Fruit fly (Drosophila melanogaster) whole organism, adult: ENCODE measurements around the gene CG32625.
A peak's percentile ranks its signal among the peaks of the same experiment; 100 is the strongest.

Experiments used
- CG11617 ChIP-seq: fragments of 200-800 bp; sonication (Bioruptor generic); optimal IDR thresholded peaks from 2 replicates; lab custom pipeline; 2017; ENCODE audit warnings: mild to moderate bottlenecking, missing biosample characterization, missing genetic modification reagents, missing genetic modification characterization
- CG12768 ChIP-seq: fragments of 200-800 bp; sonication (Bioruptor generic); optimal IDR thresholded peaks from 2 replicates; lab custom pipeline; 2017; ENCODE audit warnings: missing biosample characterization, missing genetic modification characterization, mild to moderate bottlenecking, moderate library complexity, missing genetic modification reagents
- CG7101 ChIP-seq: fragments of 200-800 bp; sonication (Bioruptor generic); optimal IDR thresholded peaks from 2 replicates; lab custom pipeline; 2018; ENCODE audit warnings: missing biosample characterization, mild to moderate bottlenecking, missing genetic modification characterization, moderate library complexity
- Crg-1 ChIP-seq: fragments of 200-800 bp; sonication (Bioruptor generic); optimal IDR thresholded peaks from 2 replicates; lab custom pipeline; 2016; ENCODE audit warnings: missing biosample characterization, missing genetic modification characterization
- bab1 ChIP-seq: fragments of 200-800 bp; sonication (Bioruptor generic); optimal IDR thresholded peaks from 3 replicates; lab custom pipeline; 2019; ENCODE audit warnings: missing biosample characterization, mild to moderate bottlenecking, missing genetic modification characterization, moderate library complexity
- cnc ChIP-seq, 2 experiments: fragments of >200 bp; optimal IDR thresholded peaks; 2 replicates each; lab custom pipeline; 2017
- tj ChIP-seq: fragments of 200-800 bp; sonication (Bioruptor generic); optimal IDR thresholded peaks from 3 replicates; lab custom pipeline; 2017; ENCODE audit warnings: missing biosample characterization, mild to moderate bottlenecking, missing genetic modification characterization, moderate library complexity

- TF ChIP-seq cnc (optimal IDR thresholded peaks at IDR 0.05; lab: Kevin White, UChicago) (no peak), CG11617 (GFP tag; lab: Kevin White, UChicago) (peak; percentile 17), CG7101 (tag; lab: Kevin White, UChicago) (no peak), Crg-1 (peak; percentile 52), bab1 (GFP tag; lab: Kevin White, UChicago) (peak; percentile 60), tj (peak; percentile 77), CG12768 (no peak)
Measured at dm6 chrX:13744599-13745052, 12.0 kb downstream of the CG32625 start, which contains the start of gene Grip91.
